Fruit fly (Drosophila melanogaster) whole organism, embryonic: ENCODE results near the gene CG13386.

Experiments used
- Abd-B ChIP-seq: fragments of 200-800 bp; sonication (Bioruptor generic); optimal IDR thresholded peaks from 2 replicates; lab custom pipeline; 2018; ENCODE audit warnings: missing biosample characterization, mild to moderate bottlenecking, missing genetic modification characterization, moderate library complexity
- Ada2b ChIP-seq: fragments of 200-800 bp; sonication (Bioruptor generic); IDR thresholded peaks from 2 replicates; pipeline ENCODE4 v1.3.6; 2022; ENCODE audit warnings: missing biosample characterization, missing genetic modification characterization
- Atf-2 ChIP-seq: fragments of 200-800 bp; sonication (Bioruptor generic); optimal IDR thresholded peaks from 2 replicates; lab custom pipeline; 2016; ENCODE audit warnings: missing biosample characterization, missing genetic modification characterization
- Atf6 ChIP-seq: fragments of 200-800 bp; sonication (Bioruptor generic); IDR thresholded peaks from 2 replicates; pipeline ENCODE4 v1.3.6; 2022; ENCODE audit warnings: missing biosample characterization, missing genetic modification characterization
- BtbVII ChIP-seq: fragments of 200-800 bp; sonication (Bioruptor generic); optimal IDR thresholded peaks from 3 replicates; lab custom pipeline; 2017; ENCODE audit warnings: missing biosample characterization, mild to moderate bottlenecking, missing genetic modification characterization
- CG10321 ChIP-seq: fragments of 200-800 bp; sonication (Bioruptor generic); IDR thresholded peaks from 2 replicates; pipeline ENCODE4 v1.3.6; 2022; ENCODE audit warnings: missing biosample characterization, missing genetic modification characterization
- CG11085 ChIP-seq: fragments of 200-800 bp; sonication (Bioruptor generic); IDR thresholded peaks from 2 replicates; pipeline ENCODE4 v1.3.6; 2022; ENCODE audit warnings: missing biosample characterization, missing genetic modification characterization
- CG11456 ChIP-seq: fragments of 200-800 bp; sonication (Bioruptor generic); IDR thresholded peaks from 3 replicates; pipeline ENCODE4 v1.3.6; 2022; ENCODE audit warnings: missing biosample characterization, missing genetic modification characterization
- CG13775 ChIP-seq: fragments of 200-800 bp; sonication (Bioruptor generic); optimal IDR thresholded peaks from 3 replicates; lab custom pipeline; 2017; ENCODE audit warnings: missing biosample characterization, mild to moderate bottlenecking, missing genetic modification characterization
- CG14441 ChIP-seq: fragments of 200-800 bp; sonication (Bioruptor generic); IDR thresholded peaks from 2 replicates; pipeline ENCODE4 v1.3.6; 2022; ENCODE audit warnings: missing biosample characterization, missing genetic modification characterization
- CG1529 ChIP-seq: fragments of 200-800 bp; sonication (Bioruptor generic); optimal IDR thresholded peaks from 3 replicates; lab custom pipeline; 2018; ENCODE audit warnings: missing biosample characterization, missing genetic modification characterization
- CG17612 ChIP-seq: fragments of 200-800 bp; sonication (Bioruptor generic); IDR thresholded peaks from 2 replicates; pipeline ENCODE4 v1.3.6; 2022; ENCODE audit warnings: missing biosample characterization, missing genetic modification characterization
- CG18619 ChIP-seq: fragments of 200-800 bp; sonication (Bioruptor generic); optimal IDR thresholded peaks from 3 replicates; lab custom pipeline; 2017; ENCODE audit warnings: missing biosample characterization, mild to moderate bottlenecking, missing genetic modification characterization
- CG32767 ChIP-seq: fragments of 200-800 bp; sonication (Bioruptor generic); IDR thresholded peaks from 2 replicates; pipeline ENCODE4 v1.3.6; 2022; ENCODE audit warnings: missing biosample characterization, missing genetic modification characterization
- CG4617 ChIP-seq: fragments of 200-800 bp; sonication (Bioruptor generic); optimal IDR thresholded peaks from 3 replicates; lab custom pipeline; 2016; ENCODE audit warnings: missing biosample characterization, missing genetic modification characterization, borderline replicate concordance
- CG7987 ChIP-seq: fragments of 200-800 bp; sonication (Bioruptor generic); optimal IDR thresholded peaks from 2 replicates; lab custom pipeline; 2018; ENCODE audit warnings: missing biosample characterization, mild to moderate bottlenecking, missing genetic modification characterization, moderate library complexity
- CG8290 ChIP-seq, 3 experiments: fragments of 200-800 bp; sonication (Bioruptor generic); optimal IDR thresholded peaks; 2 replicates each; lab custom pipeline; 2016 to 2019; ENCODE audit warnings: missing biosample characterization in 3 of 3, missing genetic modification characterization in 3 of 3, mild to moderate bottlenecking in 2 of 3, moderate library complexity in 1 of 3
- Doc2 ChIP-seq: fragments of 200-800 bp; sonication (Bioruptor generic); IDR thresholded peaks from 2 replicates; pipeline ENCODE4 v1.3.6; 2022; ENCODE audit warnings: missing biosample characterization, missing genetic modification characterization
- HLH4C ChIP-seq: fragments of 200-800 bp; sonication (Bioruptor generic); IDR thresholded peaks from 3 replicates; pipeline ENCODE4 v1.3.6; 2022; ENCODE audit warnings: missing biosample characterization, missing genetic modification characterization; ENCODE audit not compliant: partially characterized antibody
- HLHmδ ChIP-seq: fragments of 200-800 bp; sonication (Bioruptor generic); optimal IDR thresholded peaks from 2 replicates; lab custom pipeline; 2018; ENCODE audit warnings: missing biosample characterization, mild to moderate bottlenecking, missing genetic modification characterization, moderate library complexity
- Hmr ChIP-seq: fragments of 200-800 bp; sonication (Bioruptor generic); optimal IDR thresholded peaks from 3 replicates; lab custom pipeline; 2017; ENCODE audit warnings: mild to moderate bottlenecking, missing biosample characterization, missing genetic modification reagents, missing genetic modification characterization
- Hr3 ChIP-seq: fragments of 200-800 bp; sonication (Bioruptor generic); optimal IDR thresholded peaks from 3 replicates; lab custom pipeline; 2016; ENCODE audit warnings: missing biosample characterization, missing genetic modification characterization
- Max ChIP-seq: fragments of 200-800 bp; sonication (Bioruptor generic); optimal IDR thresholded peaks from 2 replicates; lab custom pipeline; 2016; ENCODE audit warnings: missing biosample characterization, mild to moderate bottlenecking, missing genetic modification characterization
- Oli ChIP-seq: fragments of 200-800 bp; sonication (Bioruptor generic); optimal IDR thresholded peaks from 2 replicates; lab custom pipeline; 2018; ENCODE audit warnings: missing biosample characterization, mild to moderate bottlenecking, missing genetic modification characterization, moderate library complexity
- Ssrp ChIP-seq: fragments of 200-800 bp; sonication (Bioruptor generic); optimal IDR thresholded peaks from 2 replicates; lab custom pipeline; 2018; ENCODE audit warnings: missing biosample characterization, mild to moderate bottlenecking, missing genetic modification characterization, moderate library complexity
- Stat92E ChIP-seq, 3 experiments: fragments of >200 bp in 2 of 3; fragments of 200-800 bp in 1 of 3; sonication (Bioruptor generic) in 1 of 3; optimal IDR thresholded peaks; 2 replicates each; lab custom pipeline; 2017 to 2019; ENCODE audit warnings: missing biosample characterization in 3 of 3, missing genetic modification characterization in 3 of 3, mild to moderate bottlenecking in 1 of 3, moderate library complexity in 1 of 3
- TFAM ChIP-seq: fragments of 200-800 bp; sonication (Bioruptor generic); optimal IDR thresholded peaks from 2 replicates; lab custom pipeline; 2017; ENCODE audit warnings: missing biosample characterization, missing genetic modification characterization, inconsistent platforms
- Trl ChIP-seq, 3 experiments: fragments of >200 bp in 2 of 3; fragments of 200-800 bp in 1 of 3; sonication (Bioruptor generic) in 1 of 3; optimal IDR thresholded peaks; 2 replicates in 1 of 3; 3 replicates in 2 of 3; lab custom pipeline; 2016 to 2017; ENCODE audit warnings: missing biosample characterization in 1 of 3, missing genetic modification characterization in 1 of 3
- Xbp1 ChIP-seq: fragments of 200-800 bp; sonication (Bioruptor generic); optimal IDR thresholded peaks from 3 replicates; lab custom pipeline; 2016; ENCODE audit warnings: missing biosample characterization, mild to moderate bottlenecking, missing genetic modification characterization
- abd-A ChIP-seq: fragments of 200-800 bp; sonication (Bioruptor generic); optimal IDR thresholded peaks from 3 replicates; lab custom pipeline; 2019; ENCODE audit warnings: missing biosample characterization, mild to moderate bottlenecking, missing genetic modification characterization, moderate library complexity
- al ChIP-seq: fragments of 200-800 bp; sonication (Bioruptor generic); IDR thresholded peaks from 2 replicates; pipeline ENCODE4 v1.3.6; 2022; ENCODE audit warnings: missing biosample characterization, missing genetic modification characterization
- bowl ChIP-seq: fragments of 200-800 bp; sonication (Bioruptor generic); IDR thresholded peaks from 2 replicates; pipeline ENCODE4 v1.3.6; 2022; ENCODE audit warnings: missing biosample characterization, missing genetic modification characterization
- corto ChIP-seq: fragments of 200-800 bp; sonication (Bioruptor generic); optimal IDR thresholded peaks from 2 replicates; lab custom pipeline; 2016; ENCODE audit warnings: missing biosample characterization, mild to moderate bottlenecking, missing genetic modification characterization, moderate library complexity
- en ChIP-seq: fragments of 200-800 bp; sonication (Bioruptor generic); optimal IDR thresholded peaks from 2 replicates; lab custom pipeline; 2016; ENCODE audit warnings: missing biosample characterization, missing genetic modification characterization
- gem ChIP-seq: fragments of 200-800 bp; sonication (Bioruptor generic); optimal IDR thresholded peaks from 2 replicates; lab custom pipeline; 2019; ENCODE audit warnings: missing biosample characterization, mild to moderate bottlenecking, missing genetic modification characterization, moderate library complexity
- h ChIP-seq: fragments of >200 bp; optimal IDR thresholded peaks from 2 replicates; lab custom pipeline; 2017
- hkb ChIP-seq, 2 experiments: fragments of 200-800 bp in 1 of 2; fragments of >200 bp in 1 of 2; sonication (Bioruptor generic) in 1 of 2; IDR thresholded peaks in 1 of 2; optimal IDR thresholded peaks in 1 of 2; 2 replicates each; pipeline versions ENCODE4 v1.3.6 to Lab custom; 2017 to 2022; ENCODE audit warnings: missing biosample characterization in 1 of 2, missing genetic modification characterization in 1 of 2
- hth ChIP-seq: fragments of >200 bp; optimal IDR thresholded peaks from 2 replicates; lab custom pipeline; 2017; ENCODE audit warnings: inconsistent platforms
- insv ChIP-seq, 2 experiments: fragments of 200-800 bp; sonication (Bioruptor generic); optimal IDR thresholded peaks; 3 replicates each; lab custom pipeline; 2016 to 2018; ENCODE audit warnings: missing biosample characterization in 2 of 2, missing genetic modification characterization in 2 of 2
- ken ChIP-seq: fragments of 200-800 bp; sonication (Bioruptor generic); IDR thresholded peaks from 3 replicates; pipeline ENCODE4 v1.3.6; 2022; ENCODE audit warnings: missing biosample characterization, missing genetic modification characterization
- klu ChIP-seq: fragments of 200-800 bp; sonication (Bioruptor generic); IDR thresholded peaks from 2 replicates; pipeline ENCODE4 v1.3.6; 2022; ENCODE audit warnings: missing biosample characterization, missing genetic modification characterization
- knrl ChIP-seq: fragments of 200-800 bp; sonication (Bioruptor generic); IDR thresholded peaks from 3 replicates; pipeline ENCODE4 v1.3.6; 2022; ENCODE audit warnings: missing biosample characterization, missing genetic modification characterization; ENCODE audit not compliant: partially characterized antibody
- maf-S ChIP-seq: fragments of 200-800 bp; sonication (Bioruptor generic); optimal IDR thresholded peaks from 2 replicates; lab custom pipeline; 2016; ENCODE audit warnings: missing biosample characterization, missing genetic modification characterization
- mam ChIP-seq: fragments of 200-800 bp; sonication (Bioruptor generic); optimal IDR thresholded peaks from 3 replicates; lab custom pipeline; 2016; ENCODE audit warnings: missing biosample characterization, missing genetic modification characterization
- mirr ChIP-seq: fragments of 200-800 bp; sonication (Bioruptor generic); optimal IDR thresholded peaks from 3 replicates; lab custom pipeline; 2018; ENCODE audit warnings: missing biosample characterization, mild to moderate bottlenecking, missing genetic modification characterization
- pnt ChIP-seq: fragments of 200-800 bp; sonication (Bioruptor generic); optimal IDR thresholded peaks from 3 replicates; lab custom pipeline; 2016; ENCODE audit warnings: missing biosample characterization, missing genetic modification characterization
- sisA ChIP-seq: fragments of 200-800 bp; sonication (Bioruptor generic); IDR thresholded peaks from 2 replicates; pipeline ENCODE4 v1.3.6; 2022; ENCODE audit warnings: missing biosample characterization, missing genetic modification characterization
- so ChIP-seq: fragments of 200-800 bp; sonication (Bioruptor generic); IDR thresholded peaks from 3 replicates; pipeline ENCODE4 v1.3.6; 2022; ENCODE audit warnings: missing biosample characterization, missing genetic modification characterization
- zf30C ChIP-seq: fragments of 200-800 bp; sonication (Bioruptor generic); optimal IDR thresholded peaks from 3 replicates; lab custom pipeline; 2018; ENCODE audit warnings: missing biosample characterization, mild to moderate bottlenecking, missing genetic modification characterization
- zfh2 ChIP-seq: fragments of 200-800 bp; sonication (Bioruptor generic); optimal IDR thresholded peaks from 2 replicates; lab custom pipeline; 2016; ENCODE audit warnings: missing biosample characterization, missing genetic modification characterization

The CG13386 gene

dm6 chr2L:8381508-8382036 lies 17.2 kb upstream of the CG13386 start, which contains the start of gene AlaRS (continued):
- TF ChIP-seq gem (tag; lab: Kevin White, UChicago) (peak; percentile 70), abd-A (no peak), Ada2b (no peak), Atf-2 (no peak), zfh2 (GFP tag; lab: Kevin White, UChicago) (no peak), HLH4C (GFP tag; lab: Robert Waterston, UW) (peak; percentile 66), Trl (optimal IDR thresholded peaks at IDR 0.05; lab: Kevin White, UChicago) (no peak), Trl (GFP tag; optimal IDR thresholded peaks at IDR 0.05; lab: Kevin White, UChicago) (no peak), CG4617 (GFP tag; lab: Kevin White, UChicago) (peak; percentile 47), Max (GFP tag; lab: Kevin White, UChicago) (peak; percentile 36), Atf6 (GFP tag; lab: Robert Waterston, UW) (no peak), insv (GFP tag; optimal IDR thresholded peaks at IDR 0.05; lab: Kevin White, UChicago) (no peak), CG17612 (GFP tag; lab: Robert Waterston, UW) (no peak), Abd-B (GFP tag; lab: Kevin White, UChicago) (no peak), Stat92E (GFP tag; optimal IDR thresholded peaks at IDR 0.05; lab: Kevin White, UChicago) (no peak), sisA (GFP tag; lab: Robert Waterston, UW) (no peak), Doc2 (no peak), CG11085 (GFP tag; lab: Robert Waterston, UW) (no peak), CG18619 (GFP tag; lab: Kevin White, UChicago) (no peak), Ssrp (tag; lab: Kevin White, UChicago) (peak; percentile 4), bowl (no peak), CG10321 (GFP tag; lab: Robert Waterston, UW) (no peak), hth (lab: Kevin White, UChicago) (no peak), zf30C (GFP tag; lab: Kevin White, UChicago) (no peak), CG14441 (GFP tag; lab: Robert Waterston, UW) (no peak), CG32767 (GFP tag; lab: Robert Waterston, UW) (no peak), CG7987 (GFP tag; lab: Kevin White, UChicago) (no peak), Xbp1 (GFP tag; lab: Kevin White, UChicago) (peak; percentile 18), BtbVII (GFP tag; lab: Kevin White, UChicago) (no peak), CG1529 (GFP tag; lab: Kevin White, UChicago) (no peak), TFAM (GFP tag; lab: Kevin White, UChicago) (no peak), maf-S (GFP tag; lab: Kevin White, UChicago) (no peak), mirr (GFP tag; lab: Kevin White, UChicago) (no peak), Oli (peak; percentile 9), ken (GFP tag; lab: Robert Waterston, UW) (no peak; the same call in 2 of the 3 replicates), CG11456 (GFP tag; lab: Robert Waterston, UW) (no peak), h (lab: Kevin White, UChicago) (no peak), Hmr (GFP tag; lab: Kevin White, UChicago) (peak; percentile 30), knrl (GFP tag; lab: Robert Waterston, UW) (peak; percentile 59; the same call in 2 of the 3 replicates), corto (GFP tag; lab: Kevin White, UChicago) (peak; percentile 50), al (GFP tag; lab: Robert Waterston, UW) (no peak), hkb (optimal IDR thresholded peaks at IDR 0.05; lab: Kevin White, UChicago) (no peak), hkb (GFP tag; IDR thresholded peaks at IDR 0.05; lab: Robert Waterston, UW) (no peak; the same call in 1 of the 2 replicates), CG13775 (GFP tag; lab: Kevin White, UChicago) (peak; percentile 44), pnt (GFP tag; lab: Kevin White, UChicago) (no peak), klu (GFP tag; lab: Robert Waterston, UW) (0 out of 2 replicates have a peak, but pooled peaks have one; percentile 18), mam (peak; percentile 25), HLHmδ (no peak), Hr3 (GFP tag; lab: Kevin White, UChicago) (peak; percentile 24), en (GFP tag; lab: Kevin White, UChicago) (no peak), so (GFP tag; lab: Robert Waterston, UW) (no peak), CG8290 (GFP tag; optimal IDR thresholded peaks at IDR 0.05; lab: Kevin White, UChicago) (no peak), CG8290 (tag; optimal IDR thresholded peaks at IDR 0.05; lab: Kevin White, UChicago) (no peak)
